Fruit fly (Drosophila melanogaster) whole organism, prepupa: ENCODE results near the gene SK.

Experiments used
- Blimp-1 ChIP-seq: fragments of 200-800 bp; sonication (Bioruptor generic); optimal IDR thresholded peaks from 3 replicates; lab custom pipeline; 2017; ENCODE audit warnings: missing biosample characterization, missing genetic modification characterization, mild to moderate bottlenecking, moderate library complexity, missing genetic modification reagents
- CG10631 ChIP-seq: fragments of 200-800 bp; sonication (Bioruptor generic); optimal IDR thresholded peaks from 2 replicates; lab custom pipeline; 2016; ENCODE audit warnings: missing biosample characterization, missing genetic modification characterization
- CG10669 ChIP-seq: fragments of 200-800 bp; sonication (Bioruptor generic); optimal IDR thresholded peaks from 3 replicates; lab custom pipeline; 2018; ENCODE audit warnings: missing biosample characterization, mild to moderate bottlenecking, missing genetic modification characterization, moderate library complexity
- CG11294 ChIP-seq: fragments of 200-800 bp; sonication (Bioruptor generic); IDR thresholded peaks from 2 replicates; pipeline ENCODE4 v1.3.6; 2022; ENCODE audit warnings: missing biosample characterization, missing genetic modification characterization
- CG15336 ChIP-seq: fragments of 200-800 bp; sonication (Bioruptor generic); IDR thresholded peaks from 2 replicates; pipeline ENCODE4 v1.3.6; 2022; ENCODE audit warnings: missing biosample characterization, missing genetic modification characterization
- CG1621 ChIP-seq: fragments of 200-800 bp; sonication (Bioruptor generic); optimal IDR thresholded peaks from 3 replicates; lab custom pipeline; 2018; ENCODE audit warnings: missing biosample characterization, mild to moderate bottlenecking, missing genetic modification characterization
- CG16779 ChIP-seq: fragments of 200-800 bp; sonication (Bioruptor generic); optimal IDR thresholded peaks from 3 replicates; lab custom pipeline; 2017; ENCODE audit warnings: missing biosample characterization, mild to moderate bottlenecking, missing genetic modification characterization
- CG3032 ChIP-seq: fragments of 200-800 bp; optimal IDR thresholded peaks from 2 replicates; lab custom pipeline; 2019; ENCODE audit warnings: missing biosample characterization, mild to moderate bottlenecking, missing genetic modification characterization, moderate library complexity
- CG32006 ChIP-seq: fragments of 200-800 bp; sonication (Bioruptor generic); optimal IDR thresholded peaks from 3 replicates; lab custom pipeline; 2017; ENCODE audit warnings: missing biosample characterization, mild to moderate bottlenecking, missing genetic modification characterization
- CG34406 ChIP-seq: fragments of 200-800 bp; sonication (Bioruptor generic); optimal IDR thresholded peaks from 3 replicates; lab custom pipeline; 2016; ENCODE audit warnings: missing biosample characterization, missing genetic modification characterization
- CG3919 ChIP-seq: fragments of 200-800 bp; sonication (Bioruptor generic); optimal IDR thresholded peaks from 3 replicates; lab custom pipeline; 2016; ENCODE audit warnings: missing biosample characterization, missing genetic modification characterization
- CG6276 ChIP-seq: fragments of 200-800 bp; sonication (Bioruptor generic); optimal IDR thresholded peaks from 2 replicates; lab custom pipeline; 2017; ENCODE audit warnings: missing biosample characterization, mild to moderate bottlenecking, missing genetic modification characterization
- CG6792 ChIP-seq: fragments of 200-800 bp; sonication (Bioruptor generic); optimal IDR thresholded peaks from 3 replicates; lab custom pipeline; 2016; ENCODE audit warnings: missing biosample characterization, missing genetic modification characterization
- CG6808 ChIP-seq: fragments of 200-800 bp; sonication (Bioruptor generic); optimal IDR thresholded peaks from 3 replicates; lab custom pipeline; 2017; ENCODE audit warnings: missing biosample characterization, missing genetic modification characterization, mild to moderate bottlenecking, moderate library complexity, missing genetic modification reagents
- CG6854 ChIP-seq: fragments of 200-800 bp; sonication (Bioruptor generic); optimal IDR thresholded peaks from 2 replicates; lab custom pipeline; 2017; ENCODE audit warnings: missing biosample characterization, mild to moderate bottlenecking, missing genetic modification characterization
- CG7368 ChIP-seq: fragments of 200-800 bp; sonication (Bioruptor generic); optimal IDR thresholded peaks from 3 replicates; lab custom pipeline; 2016; ENCODE audit warnings: missing biosample characterization, missing genetic modification characterization
- CG8119 ChIP-seq: fragments of 200-800 bp; sonication (Bioruptor generic); IDR thresholded peaks from 3 replicates; pipeline ENCODE4 v1.3.6; 2022; ENCODE audit warnings: missing biosample characterization, missing genetic modification characterization
- CG8319 ChIP-seq: fragments of 200-800 bp; sonication (Bioruptor generic); optimal IDR thresholded peaks from 3 replicates; lab custom pipeline; 2016; ENCODE audit warnings: missing biosample characterization, missing genetic modification characterization
- CG8632 ChIP-seq: fragments of 200-800 bp; sonication (Bioruptor generic); optimal IDR thresholded peaks from 3 replicates; lab custom pipeline; 2016; ENCODE audit warnings: missing biosample characterization, missing genetic modification characterization
- CG9139 ChIP-seq: fragments of 200-800 bp; sonication (Bioruptor generic); optimal IDR thresholded peaks from 3 replicates; lab custom pipeline; 2017; ENCODE audit warnings: missing biosample characterization, mild to moderate bottlenecking, missing genetic modification characterization
- Eip75B ChIP-seq: fragments of 200-800 bp; sonication (Bioruptor generic); optimal IDR thresholded peaks from 3 replicates; lab custom pipeline; 2016; ENCODE audit warnings: missing biosample characterization, missing genetic modification characterization
- Ets21C ChIP-seq: fragments of 200-800 bp; sonication (Bioruptor generic); optimal IDR thresholded peaks from 3 replicates; lab custom pipeline; 2016; ENCODE audit warnings: missing biosample characterization, missing genetic modification characterization
- Ets96B ChIP-seq: fragments of 200-800 bp; optimal IDR thresholded peaks from 2 replicates; lab custom pipeline; 2019; ENCODE audit warnings: missing biosample characterization, mild to moderate bottlenecking, missing genetic modification characterization, moderate library complexity
- Gug ChIP-seq: fragments of 200-800 bp; sonication (Bioruptor generic); IDR thresholded peaks from 2 replicates; pipeline ENCODE4 v1.3.6; 2022; ENCODE audit warnings: missing biosample characterization, missing genetic modification characterization
- Hr39 ChIP-seq: fragments of 200-800 bp; sonication (Bioruptor generic); optimal IDR thresholded peaks from 2 replicates; lab custom pipeline; 2016; ENCODE audit warnings: missing biosample characterization, missing genetic modification characterization
- Hr4 ChIP-seq: fragments of 200-800 bp; sonication (Bioruptor generic); optimal IDR thresholded peaks from 3 replicates; lab custom pipeline; 2016; ENCODE audit warnings: missing biosample characterization, missing genetic modification characterization
- Lpt ChIP-seq: fragments of 200-800 bp; sonication (Bioruptor generic); optimal IDR thresholded peaks from 3 replicates; lab custom pipeline; 2016; ENCODE audit warnings: missing biosample characterization, missing genetic modification characterization
- OdsH ChIP-seq: fragments of 200-800 bp; sonication (Bioruptor generic); optimal IDR thresholded peaks from 3 replicates; lab custom pipeline; 2016; ENCODE audit warnings: missing biosample characterization, missing genetic modification characterization
- Smox ChIP-seq: fragments of 200-800 bp; sonication (Bioruptor generic); optimal IDR thresholded peaks from 3 replicates; lab custom pipeline; 2016; ENCODE audit warnings: missing biosample characterization, missing genetic modification characterization
- Sox102F ChIP-seq: fragments of 200-800 bp; sonication (Bioruptor generic); optimal IDR thresholded peaks from 2 replicates; lab custom pipeline; 2016; ENCODE audit warnings: missing biosample characterization, mild to moderate bottlenecking, missing genetic modification characterization
- Sox14 ChIP-seq: fragments of 200-800 bp; sonication (Bioruptor generic); optimal IDR thresholded peaks from 3 replicates; lab custom pipeline; 2016; ENCODE audit warnings: missing biosample characterization, missing genetic modification characterization
- Sox15 ChIP-seq: fragments of 200-800 bp; sonication (Bioruptor generic); optimal IDR thresholded peaks from 3 replicates; lab custom pipeline; 2016; ENCODE audit warnings: missing biosample characterization, missing genetic modification characterization
- achi ChIP-seq: fragments of 200-800 bp; sonication (Bioruptor generic); optimal IDR thresholded peaks from 3 replicates; lab custom pipeline; 2016; ENCODE audit warnings: missing biosample characterization, missing genetic modification characterization
- acj6 ChIP-seq: fragments of 200-800 bp; sonication (Bioruptor generic); optimal IDR thresholded peaks from 3 replicates; lab custom pipeline; 2016; ENCODE audit warnings: missing biosample characterization, missing genetic modification characterization
- dsx ChIP-seq: fragments of 200-800 bp; optimal IDR thresholded peaks from 3 replicates; lab custom pipeline; 2019; ENCODE audit warnings: missing biosample characterization, mild to moderate bottlenecking, missing genetic modification characterization, moderate library complexity; ENCODE audit not compliant: poor library complexity, severe bottlenecking
- eg ChIP-seq: fragments of 200-800 bp; sonication (Bioruptor generic); IDR thresholded peaks from 3 replicates; pipeline ENCODE4 v1.3.6; 2022; ENCODE audit warnings: missing biosample characterization, missing genetic modification characterization
- esn ChIP-seq: fragments of 200-800 bp; sonication (Bioruptor generic); optimal IDR thresholded peaks from 2 replicates; lab custom pipeline; 2016; ENCODE audit warnings: missing biosample characterization, mild to moderate bottlenecking, missing genetic modification characterization, moderate library complexity
- fd59A ChIP-seq: fragments of 200-800 bp; sonication (Bioruptor generic); optimal IDR thresholded peaks from 2 replicates; lab custom pipeline; 2017; ENCODE audit warnings: missing biosample characterization, mild to moderate bottlenecking, missing genetic modification characterization, missing genetic modification reagents
- fd85E ChIP-seq: fragments of 200-800 bp; sonication (Bioruptor generic); optimal IDR thresholded peaks from 3 replicates; lab custom pipeline; 2016; ENCODE audit warnings: missing biosample characterization, missing genetic modification characterization
- fkh ChIP-seq: fragments of 200-800 bp; sonication (Bioruptor generic); optimal IDR thresholded peaks from 3 replicates; lab custom pipeline; 2017; ENCODE audit warnings: missing biosample characterization, mild to moderate bottlenecking, missing genetic modification characterization, moderate library complexity
- lz ChIP-seq: fragments of 200-800 bp; sonication (Bioruptor generic); optimal IDR thresholded peaks from 3 replicates; lab custom pipeline; 2016; ENCODE audit warnings: missing biosample characterization, missing genetic modification characterization
- net ChIP-seq: fragments of 200-800 bp; sonication (Bioruptor generic); optimal IDR thresholded peaks from 3 replicates; lab custom pipeline; 2016; ENCODE audit warnings: missing biosample characterization, missing genetic modification characterization
- pdm3 ChIP-seq: fragments of 200-800 bp; sonication (Bioruptor generic); optimal IDR thresholded peaks from 3 replicates; lab custom pipeline; 2016; ENCODE audit warnings: missing biosample characterization, missing genetic modification characterization
- spab ChIP-seq: fragments of 200-800 bp; sonication (Bioruptor generic); optimal IDR thresholded peaks from 2 replicates; lab custom pipeline; 2017; ENCODE audit warnings: missing biosample characterization, mild to moderate bottlenecking, missing genetic modification characterization, missing genetic modification reagents
- svp ChIP-seq: fragments of 200-800 bp; sonication (Bioruptor generic); peaks from one replicate; lab custom pipeline; 2016; ENCODE audit warnings: missing biosample characterization, missing genetic modification characterization
- topi ChIP-seq: fragments of 200-800 bp; sonication (Bioruptor generic); optimal IDR thresholded peaks from 3 replicates; lab custom pipeline; 2016; ENCODE audit warnings: missing biosample characterization, missing genetic modification characterization
- vri ChIP-seq: fragments of 200-800 bp; sonication (Bioruptor generic); optimal IDR thresholded peaks from 3 replicates; lab custom pipeline; 2016; ENCODE audit warnings: missing biosample characterization, mild to moderate bottlenecking, missing genetic modification characterization

Gene SK

DNA sequence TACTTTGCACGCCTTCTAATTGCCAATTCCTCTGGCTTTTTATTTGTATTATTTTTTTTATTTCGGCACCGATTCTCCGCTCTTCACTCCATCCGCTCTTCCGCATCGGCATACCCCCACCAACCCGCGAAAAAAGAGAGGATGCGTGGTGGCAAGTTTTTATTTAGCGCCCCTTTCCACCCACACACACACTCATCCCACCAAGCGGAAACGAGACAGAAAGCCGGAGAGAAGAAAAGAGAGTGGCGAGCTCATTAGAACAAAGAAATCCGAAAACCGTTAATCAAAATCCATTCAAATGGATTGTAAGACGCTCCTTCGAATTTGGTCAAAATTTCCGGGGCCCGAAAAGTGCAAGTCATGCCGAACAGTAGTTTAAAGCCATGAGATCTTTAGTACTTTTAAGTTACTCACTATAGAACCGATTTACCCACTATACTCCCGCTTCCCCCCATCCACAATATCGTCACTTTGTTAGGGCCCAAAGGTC lies 78.6 kb downstream of the SK start:
- TF ChIP-seq Sox14 (GFP tag; lab: Kevin White, UChicago) (peak; percentile 42), Hr4 (GFP tag; lab: Kevin White, UChicago) (no peak), Ets21C (GFP tag; lab: Kevin White, UChicago) (no peak), svp (peak; percentile 84)

DNA sequence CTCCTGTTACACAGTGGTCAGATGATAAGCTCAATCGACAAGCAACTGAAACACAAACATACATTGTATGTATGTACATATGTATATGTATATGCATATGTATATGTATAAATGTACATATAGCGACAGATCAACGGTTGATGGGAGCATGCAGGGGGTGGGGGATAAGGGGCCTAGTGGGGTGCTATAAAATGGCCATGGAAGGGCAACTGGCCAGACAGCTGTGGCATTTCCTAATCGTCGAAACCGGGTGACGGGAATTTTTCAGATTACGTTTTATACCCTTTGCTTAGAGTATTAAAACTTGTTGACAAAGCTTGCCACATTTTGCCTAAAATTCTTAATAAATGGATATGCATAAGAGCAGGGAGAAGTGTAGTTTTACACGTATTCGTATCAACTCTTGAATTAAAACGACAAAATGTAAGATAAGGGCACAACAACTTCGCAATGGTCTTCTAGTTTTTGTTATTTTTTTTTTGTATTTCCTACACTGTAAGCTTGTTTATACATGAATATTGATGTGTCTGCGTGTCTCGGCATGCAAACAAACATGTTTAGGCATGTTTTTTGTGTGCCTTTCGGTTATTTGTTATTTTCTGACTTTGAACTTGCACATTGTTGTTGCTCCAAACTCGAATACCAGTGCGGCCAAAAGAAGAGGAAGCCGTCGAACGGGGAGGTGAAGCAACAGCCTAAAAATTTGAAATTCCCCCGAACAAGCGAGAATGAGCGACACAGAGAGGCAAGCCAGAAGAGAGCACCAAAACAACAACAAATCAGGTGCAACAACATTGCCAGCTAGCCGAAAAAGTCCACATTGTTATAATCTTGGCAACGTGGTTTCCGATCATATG lies 79.2 kb downstream of the SK start:
- TF ChIP-seq svp (no peak), CG8119 (GFP tag; lab: Robert Waterston, UW) (peak; percentile 66), OdsH (GFP tag; lab: Kevin White, UChicago) (peak; percentile 50), Sox102F (no peak), Hr4 (GFP tag; lab: Kevin White, UChicago) (peak; percentile 67), CG10669 (GFP tag; lab: Kevin White, UChicago) (peak; percentile 2), pdm3 (GFP tag; lab: Kevin White, UChicago) (peak; percentile 56), CG11294 (GFP tag; lab: Robert Waterston, UW) (0 out of 2 replicates have a peak, but pooled peaks have one; percentile 24), lz (peak; percentile 37), CG16779 (tag; lab: Kevin White, UChicago) (no peak), achi (GFP tag; lab: Kevin White, UChicago) (peak; percentile 47), dsx (peak; percentile 60), CG32006 (GFP tag; lab: Kevin White, UChicago) (peak; percentile 76), Smox (GFP tag; lab: Kevin White, UChicago) (no peak), Ets96B (no peak), CG3919 (GFP tag; lab: Kevin White, UChicago) (peak; percentile 39), eg (peak; percentile 73), Gug (GFP tag; lab: Robert Waterston, UW) (peak; percentile 64), CG6792 (GFP tag; lab: Kevin White, UChicago) (peak; percentile 25), CG8632 (GFP tag; lab: Kevin White, UChicago) (no peak), CG9139 (GFP tag; lab: Kevin White, UChicago) (no peak), acj6 (GFP tag; lab: Kevin White, UChicago) (peak; percentile 30), fd85E (GFP tag; lab: Kevin White, UChicago) (no peak), Sox15 (GFP tag; lab: Kevin White, UChicago) (no peak), CG6808 (GFP tag; lab: Kevin White, UChicago) (no peak), vri (GFP tag; lab: Kevin White, UChicago) (no peak), Hr39 (GFP tag; lab: Kevin White, UChicago) (peak; percentile 46), Eip75B (GFP tag; lab: Kevin White, UChicago) (peak; percentile 0), spab (GFP tag; lab: Kevin White, UChicago) (no peak), topi (GFP tag; lab: Kevin White, UChicago) (peak; percentile 29), net (peak; percentile 9), CG8319 (GFP tag; lab: Kevin White, UChicago) (no peak), CG3032 (tag; lab: Kevin White, UChicago) (no peak), fkh (GFP tag; lab: Kevin White, UChicago) (peak; percentile 46), Sox14 (GFP tag; lab: Kevin White, UChicago) (peak; percentile 21), Blimp-1 (no peak), CG1621 (tag; lab: Kevin White, UChicago) (no peak), CG10631 (GFP tag; lab: Kevin White, UChicago) (peak; percentile 34), esn (peak; percentile 36), Lpt (peak; percentile 24), CG15336 (peak; percentile 64), Ets21C (GFP tag; lab: Kevin White, UChicago) (peak; percentile 26), CG6276 (GFP tag; lab: Kevin White, UChicago) (peak; percentile 52), CG6854 (GFP tag; lab: Kevin White, UChicago) (no peak), CG34406 (GFP tag; lab: Kevin White, UChicago) (no peak), fd59A (GFP tag; lab: Kevin White, UChicago) (peak; percentile 14), CG7368 (GFP tag; lab: Kevin White, UChicago) (no peak)
